Worm (Caenorhabditis elegans) whole organism, L1 larva: Measurements from ENCODE around the gene F43D2.6.
A peak's percentile ranks its signal among the peaks of the same experiment; 100 is the strongest.

Experiments used
- C16A3.4 ChIP-seq: fragments of 150-350 bp; optimal IDR thresholded peaks from 2 replicates; lab custom pipeline; 2014; ENCODE audit warnings: missing biosample characterization, missing genetic modification characterization
- F16B12.6 ChIP-seq: fragments of 150-350 bp; optimal IDR thresholded peaks from 2 replicates; lab custom pipeline; 2014; ENCODE audit warnings: missing biosample characterization, missing genetic modification characterization
- Y116A8C.19 ChIP-seq: sonication (generic microtip); optimal IDR thresholded peaks from 2 replicates; lab custom pipeline; 2016; ENCODE audit warnings: missing compliant biosample characterization, missing genetic modification characterization, borderline replicate concordance
- aha-1 ChIP-seq: fragments of 150-350 bp; optimal IDR thresholded peaks from 2 replicates; lab custom pipeline; 2014; ENCODE audit warnings: missing biosample characterization, missing genetic modification characterization
- blmp-1 ChIP-seq: fragments of 150-350 bp; optimal IDR thresholded peaks from 2 replicates; lab custom pipeline; 2014; ENCODE audit warnings: missing biosample characterization, missing genetic modification characterization
- ceh-82 ChIP-seq, 3 experiments: fragments of 150-350 bp in 1 of 3; sonication (generic microtip) in 2 of 3; optimal IDR thresholded peaks; 2 replicates each; lab custom pipeline; 2014 to 2017; ENCODE audit warnings: missing biosample characterization in 3 of 3, missing genetic modification characterization in 3 of 3
- ceh-90 ChIP-seq: sonication (generic microtip); optimal IDR thresholded peaks from 2 replicates; lab custom pipeline; 2016; ENCODE audit warnings: missing genetic modification characterization, missing compliant biosample characterization
- dpl-1 ChIP-seq, 3 experiments: fragments of 150-350 bp in 2 of 3; sonication (generic microtip) in 1 of 3; optimal IDR thresholded peaks; 2 replicates each; lab custom pipeline; 2014 to 2017; ENCODE audit warnings: missing biosample characterization in 3 of 3, missing genetic modification characterization in 3 of 3, missing genetic modification reagents in 3 of 3
- efl-1 ChIP-seq, 4 experiments: fragments of 150-350 bp; optimal IDR thresholded peaks in 3 of 4; peaks in 1 of 4; 1 replicate in 1 of 4; 2 replicates in 3 of 4; lab custom pipeline; 2014; ENCODE audit warnings: missing biosample characterization in 2 of 4, missing genetic modification characterization in 2 of 4, missing genetic modification reagents in 2 of 4
- elt-2 ChIP-seq: sonication (generic microtip); optimal IDR thresholded peaks from 2 replicates; lab custom pipeline; 2016; ENCODE audit warnings: missing genetic modification characterization, mild to moderate bottlenecking, inconsistent platforms, missing compliant biosample characterization, missing genetic modification reagents
- elt-3 ChIP-seq, 6 experiments: fragments of 150-350 bp in 1 of 6; sonication (generic microtip); optimal IDR thresholded peaks; 2 replicates each; lab custom pipeline; 2017 to 2018; ENCODE audit warnings: missing biosample characterization in 6 of 6, missing genetic modification characterization in 6 of 6, inconsistent platforms in 1 of 6
- ets-5 ChIP-seq: fragments of 200-800 bp; sonication (Bioruptor generic); IDR thresholded peaks from 2 replicates; pipeline ENCODE4 v1.3.6; 2022; ENCODE audit warnings: missing genetic modification characterization, missing compliant biosample characterization
- fkh-4 ChIP-seq: sonication (generic microtip); optimal IDR thresholded peaks from 2 replicates; lab custom pipeline; 2016; ENCODE audit warnings: missing compliant biosample characterization, missing genetic modification characterization, borderline replicate concordance
- fos-1 ChIP-seq: fragments of 150-350 bp; optimal IDR thresholded peaks from 2 replicates; lab custom pipeline; 2014; ENCODE audit warnings: missing biosample characterization, missing genetic modification characterization
- grh-1 ChIP-seq: fragments of 200-800 bp; sonication (Bioruptor generic); IDR thresholded peaks from 2 replicates; pipeline ENCODE4 v1.3.6; 2022; ENCODE audit warnings: missing genetic modification reagents, missing genetic modification characterization, missing compliant biosample characterization
- lin-14 ChIP-seq: fragments of 200-800 bp; sonication (Bioruptor generic); optimal IDR thresholded peaks from 2 replicates; lab custom pipeline; 2018; ENCODE audit warnings: mild to moderate bottlenecking, missing genetic modification characterization, moderate library complexity, missing compliant biosample characterization
- lin-15B ChIP-seq: fragments of 150-350 bp; sonication (generic microtip); optimal IDR thresholded peaks from 3 replicates; lab custom pipeline; 2014; ENCODE audit warnings: missing biosample characterization, missing genetic modification characterization
- lin-35 ChIP-seq, 2 experiments: fragments of 150-350 bp; optimal IDR thresholded peaks; 2 replicates each; lab custom pipeline; 2014; ENCODE audit warnings: missing biosample characterization in 2 of 2, missing genetic modification characterization in 2 of 2, missing genetic modification reagents in 2 of 2
- lir-3 ChIP-seq: sonication (generic microtip); optimal IDR thresholded peaks from 2 replicates; lab custom pipeline; 2016; ENCODE audit warnings: mild to moderate bottlenecking, missing genetic modification characterization, moderate library complexity, missing compliant biosample characterization; ENCODE audit not compliant: poor library complexity
- lsy-2 ChIP-seq, 2 experiments: fragments of 150-350 bp; optimal IDR thresholded peaks; 2 replicates each; lab custom pipeline; 2014; ENCODE audit warnings: missing biosample characterization in 2 of 2, missing genetic modification characterization in 2 of 2
- mab-9 ChIP-seq: fragments of 200-800 bp; sonication (Bioruptor generic); IDR thresholded peaks from 2 replicates; pipeline ENCODE4 v1.3.6; 2022; ENCODE audit warnings: missing genetic modification reagents, missing genetic modification characterization, missing compliant biosample characterization
- mdl-1 ChIP-seq, 2 experiments: fragments of 150-350 bp; optimal IDR thresholded peaks; 2 replicates each; lab custom pipeline; 2014 to 2017; ENCODE audit warnings: missing biosample characterization in 2 of 2, missing genetic modification characterization in 2 of 2, inconsistent platforms in 1 of 2
- mef-2 ChIP-seq: fragments of 150-350 bp; optimal IDR thresholded peaks from 2 replicates; lab custom pipeline; 2014; ENCODE audit warnings: missing biosample characterization, missing genetic modification characterization
- mep-1 ChIP-seq: fragments of 150-350 bp; optimal IDR thresholded peaks from 2 replicates; lab custom pipeline; 2014; ENCODE audit warnings: missing biosample characterization, missing genetic modification characterization
- nhr-20 ChIP-seq: sonication (generic microtip); optimal IDR thresholded peaks from 2 replicates; lab custom pipeline; 2016; ENCODE audit warnings: mild to moderate bottlenecking, missing genetic modification characterization, missing compliant biosample characterization
- nhr-90 ChIP-seq: sonication (generic microtip); optimal IDR thresholded peaks from 2 replicates; lab custom pipeline; 2016; ENCODE audit warnings: mild to moderate bottlenecking, missing genetic modification characterization, missing compliant biosample characterization; ENCODE audit not compliant: poor library complexity
- rnt-1 ChIP-seq: sonication (generic microtip); optimal IDR thresholded peaks from 2 replicates; lab custom pipeline; 2016; ENCODE audit warnings: mild to moderate bottlenecking, missing genetic modification characterization, moderate library complexity, missing compliant biosample characterization
- skn-1 ChIP-seq: fragments of 150-350 bp; optimal IDR thresholded peaks from 2 replicates; lab custom pipeline; 2014; ENCODE audit warnings: missing biosample characterization, missing genetic modification characterization
- snpc-4 ChIP-seq: fragments of 150-350 bp; optimal IDR thresholded peaks from 2 replicates; lab custom pipeline; 2014; ENCODE audit warnings: missing biosample characterization, missing genetic modification characterization
- snu-23 ChIP-seq: sonication (generic microtip); optimal IDR thresholded peaks from 2 replicates; lab custom pipeline; 2016; ENCODE audit warnings: missing genetic modification characterization, missing compliant biosample characterization
- swsn-7 ChIP-seq: sonication (generic microtip); optimal IDR thresholded peaks from 2 replicates; lab custom pipeline; 2016; ENCODE audit warnings: missing genetic modification characterization, missing compliant biosample characterization
- tbx-2 ChIP-seq: sonication (generic microtip); optimal IDR thresholded peaks from 2 replicates; lab custom pipeline; 2016; ENCODE audit warnings: missing genetic modification characterization, missing compliant biosample characterization
- tlp-1 ChIP-seq: fragments of 150-350 bp; optimal IDR thresholded peaks from 2 replicates; lab custom pipeline; 2014; ENCODE audit warnings: missing biosample characterization, missing genetic modification characterization
- unc-130 ChIP-seq: fragments of 150-350 bp; optimal IDR thresholded peaks from 2 replicates; lab custom pipeline; 2017; ENCODE audit warnings: missing biosample characterization, missing genetic modification characterization, inconsistent platforms
- unc-30 ChIP-seq: sonication (generic microtip); optimal IDR thresholded peaks from 2 replicates; lab custom pipeline; 2017; ENCODE audit warnings: missing biosample characterization, missing genetic modification characterization
- unc-86 ChIP-seq: sonication (generic microtip); optimal IDR thresholded peaks from 2 replicates; lab custom pipeline; 2016; ENCODE audit warnings: missing genetic modification characterization, missing compliant biosample characterization
- vab-15 ChIP-seq: sonication (generic microtip); optimal IDR thresholded peaks from 2 replicates; lab custom pipeline; 2017; ENCODE audit warnings: missing genotype, mild to moderate bottlenecking, missing genetic modification characterization, missing compliant biosample characterization
- xbp-1 ChIP-seq: sonication (generic microtip); optimal IDR thresholded peaks from 2 replicates; lab custom pipeline; 2016; ENCODE audit warnings: missing genetic modification characterization, missing compliant biosample characterization
- zag-1 ChIP-seq: fragments of 150-350 bp; optimal IDR thresholded peaks from 2 replicates; lab custom pipeline; 2014; ENCODE audit warnings: missing biosample characterization, missing genetic modification characterization
- zip-4 ChIP-seq: fragments of 200-800 bp; sonication (Bioruptor generic); optimal IDR thresholded peaks from 2 replicates; lab custom pipeline; 2018; ENCODE audit warnings: mild to moderate bottlenecking, missing genetic modification characterization, moderate library complexity, missing compliant biosample characterization
- ztf-11 ChIP-seq, 2 experiments: sonication (generic microtip); optimal IDR thresholded peaks; 2 replicates each; lab custom pipeline; 2016 to 2017; ENCODE audit warnings: missing genetic modification characterization in 2 of 2, missing biosample characterization in 1 of 2, missing compliant biosample characterization in 1 of 2

F43D2.6 gene

ce11 chrV:14615671-14616070 is 19.3 kb downstream of the F43D2.6 start:
- TF ChIP-seq mef-2 (tag; lab: Kevin White, UChicago), result no peak
- no peak for TF ChIP-seq mab-9 (GFP tag; lab: Robert Waterston, UW)
- TF ChIP-seq zip-4, result no peak
- TF ChIP-seq fos-1 (tag; lab: Kevin White, UChicago), result no peak
- no peak for TF ChIP-seq grh-1 (GFP tag; lab: Robert Waterston, UW)
- no peak for TF ChIP-seq unc-86
- TF ChIP-seq ztf-11 (tag; optimal IDR thresholded peaks at IDR 0.05; lab: Kevin White, UChicago), result no peak
- TF ChIP-seq vab-15 (tag; lab: Kevin White, UChicago), result no peak
- TF ChIP-seq unc-130 (tag; lab: Kevin White, UChicago), result no peak
- TF ChIP-seq nhr-90 (tag; lab: Kevin White, UChicago), result no peak
- no peak for TF ChIP-seq aha-1 (tag; lab: Kevin White, UChicago)
- TF ChIP-seq Y116A8C.19 (tag; lab: Kevin White, UChicago), result no peak
- no peak for TF ChIP-seq efl-1 (optimal IDR thresholded peaks at IDR 0.05; lab: Kevin White, UChicago)
- TF ChIP-seq efl-1 (GFP tag; optimal IDR thresholded peaks at IDR 0.05 in 1 of 2; lab: Kevin White, UChicago), result no peak
- no peak for TF ChIP-seq fkh-4 (tag; lab: Kevin White, UChicago)
- no peak for TF ChIP-seq ets-5
- TF ChIP-seq, all 84 proteins: peak for 0

DNA sequence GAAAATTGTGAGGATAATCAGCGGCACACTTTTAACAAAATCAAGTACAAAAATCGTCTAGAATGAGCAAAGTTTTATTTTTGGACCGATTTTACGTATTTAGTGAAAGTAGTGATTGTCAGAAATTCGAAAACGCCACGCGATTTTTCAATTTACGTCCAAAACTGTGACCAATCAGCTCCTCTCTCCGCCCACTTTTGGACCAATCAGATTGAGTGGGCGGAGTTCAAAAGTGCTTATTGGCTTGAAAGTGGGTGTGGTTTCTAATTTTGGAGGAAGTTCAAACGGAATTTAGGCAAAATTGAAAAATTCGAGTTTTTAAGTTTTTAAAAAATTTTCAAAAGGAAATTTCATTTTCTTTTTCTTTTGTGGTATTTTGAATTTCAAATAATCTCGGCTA is 20.5 kb downstream of the F43D2.6 start:
- no peak for TF ChIP-seq unc-130 (tag; lab: Kevin White, UChicago)
- no peak for TF ChIP-seq snpc-4 (tag; lab: Kevin White, UChicago)

- peak; percentile 7 for TF ChIP-seq lin-15B
- TF ChIP-seq Y116A8C.19 (tag; lab: Kevin White, UChicago), result no peak
- TF ChIP-seq unc-130 (tag; lab: Kevin White, UChicago), result peak; percentile 66
- peak; percentile 85 for TF ChIP-seq F16B12.6 (tag; lab: Kevin White, UChicago)
- TF ChIP-seq lir-3 (tag; lab: Kevin White, UChicago), result no peak
- TF ChIP-seq unc-30, result no peak
- TF ChIP-seq nhr-20 (tag; lab: Kevin White, UChicago), result peak; percentile 44
- TF ChIP-seq elt-3 (tag; optimal IDR thresholded peaks at IDR 0.05; lab: Kevin White, UChicago), result peak in 2 of 6 experiments; percentile 2 to 28
- TF ChIP-seq swsn-7, result peak; percentile 36
- TF ChIP-seq skn-1, result no peak
- peak; percentile 67 for TF ChIP-seq C16A3.4 (tag; lab: Kevin White, UChicago)
- TF ChIP-seq fkh-4 (tag; lab: Kevin White, UChicago), result no peak
- no peak for TF ChIP-seq vab-15 (tag; lab: Kevin White, UChicago)
- TF ChIP-seq efl-1 (optimal IDR thresholded peaks at IDR 0.05; lab: Kevin White, UChicago), result peak; percentile 60 to 61
- TF ChIP-seq efl-1 (GFP tag; optimal IDR thresholded peaks at IDR 0.05 in 1 of 2; lab: Kevin White, UChicago), result peak; percentile 67 to 95
- peak; percentile 97 to 99 for TF ChIP-seq lsy-2 (tag; optimal IDR thresholded peaks at IDR 0.05; lab: Kevin White, UChicago)
- peak; percentile 67 for TF ChIP-seq mep-1 (tag; lab: Kevin White, UChicago)
- no peak for TF ChIP-seq ceh-90 (tag; lab: Kevin White, UChicago)
- peak; percentile 60 for TF ChIP-seq blmp-1 (tag; lab: Kevin White, UChicago)
- peak; percentile 65 for TF ChIP-seq snu-23 (GFP tag; lab: Kevin White, UChicago)
- peak in 1 of 2 experiments; percentile 23 for TF ChIP-seq mdl-1 (tag; optimal IDR thresholded peaks at IDR 0.05; lab: Kevin White, UChicago)
- peak in 1 of 3 experiments; percentile 18 for TF ChIP-seq ceh-82 (tag; optimal IDR thresholded peaks at IDR 0.05; lab: Kevin White, UChicago)
- TF ChIP-seq rnt-1 (tag; lab: Kevin White, UChicago), result peak; percentile 40
- peak; percentile 53 to 75 for TF ChIP-seq lin-35 (GFP tag; optimal IDR thresholded peaks at IDR 0.05; lab: Kevin White, UChicago)
- TF ChIP-seq xbp-1, result peak; percentile 20
- TF ChIP-seq zag-1 (tag; lab: Kevin White, UChicago), result no peak
- no peak for TF ChIP-seq elt-2 (tag; lab: Kevin White, UChicago)
- TF ChIP-seq lin-14, result peak; percentile 56
- peak; percentile 38 to 73 (median 51) for TF ChIP-seq dpl-1 (GFP tag; optimal IDR thresholded peaks at IDR 0.05; lab: Kevin White, UChicago)
- TF ChIP-seq fos-1 (tag; lab: Kevin White, UChicago), result peak; percentile 12
- no peak for TF ChIP-seq unc-86
- no peak for TF ChIP-seq tlp-1
- TF ChIP-seq tbx-2, result peak; percentile 31
Observed at ce11 chrV:14612168-14612567, 22.8 kb downstream of the F43D2.6 start, which contains the start of the genes R11H6.5 and ccnk-1. Gene R11H6.5 (minus strand): TSS chrV:14612222. Gene ccnk-1 (plus strand): TSS chrV:14612548.
